Fruit fly (Drosophila melanogaster) whole organism, prepupa: ENCODE data around the gene CG3088.

Source experiments
- CG10631 ChIP-seq: fragments of 200-800 bp; sonication (Bioruptor generic); optimal IDR thresholded peaks from 2 replicates; lab custom pipeline; 2016; ENCODE audit warnings: missing biosample characterization, missing genetic modification characterization
- CG3032 ChIP-seq: fragments of 200-800 bp; optimal IDR thresholded peaks from 2 replicates; lab custom pipeline; 2019; ENCODE audit warnings: missing biosample characterization, mild to moderate bottlenecking, missing genetic modification characterization, moderate library complexity
- CG6163 ChIP-seq: fragments of 200-800 bp; sonication (Bioruptor generic); IDR thresholded peaks from 3 replicates; pipeline ENCODE4 v1.3.6; 2022; ENCODE audit warnings: missing biosample characterization, missing genetic modification characterization
- CG6792 ChIP-seq: fragments of 200-800 bp; sonication (Bioruptor generic); optimal IDR thresholded peaks from 3 replicates; lab custom pipeline; 2016; ENCODE audit warnings: missing biosample characterization, missing genetic modification characterization
- CG8319 ChIP-seq: fragments of 200-800 bp; sonication (Bioruptor generic); optimal IDR thresholded peaks from 3 replicates; lab custom pipeline; 2016; ENCODE audit warnings: missing biosample characterization, missing genetic modification characterization
- CG8632 ChIP-seq: fragments of 200-800 bp; sonication (Bioruptor generic); optimal IDR thresholded peaks from 3 replicates; lab custom pipeline; 2016; ENCODE audit warnings: missing biosample characterization, missing genetic modification characterization
- Ets96B ChIP-seq: fragments of 200-800 bp; optimal IDR thresholded peaks from 2 replicates; lab custom pipeline; 2019; ENCODE audit warnings: missing biosample characterization, mild to moderate bottlenecking, missing genetic modification characterization, moderate library complexity
- Hr4 ChIP-seq: fragments of 200-800 bp; sonication (Bioruptor generic); optimal IDR thresholded peaks from 3 replicates; lab custom pipeline; 2016; ENCODE audit warnings: missing biosample characterization, missing genetic modification characterization
- Lpt ChIP-seq: fragments of 200-800 bp; sonication (Bioruptor generic); optimal IDR thresholded peaks from 3 replicates; lab custom pipeline; 2016; ENCODE audit warnings: missing biosample characterization, missing genetic modification characterization
- Sox15 ChIP-seq: fragments of 200-800 bp; sonication (Bioruptor generic); optimal IDR thresholded peaks from 3 replicates; lab custom pipeline; 2016; ENCODE audit warnings: missing biosample characterization, missing genetic modification characterization
- esn ChIP-seq: fragments of 200-800 bp; sonication (Bioruptor generic); optimal IDR thresholded peaks from 2 replicates; lab custom pipeline; 2016; ENCODE audit warnings: missing biosample characterization, mild to moderate bottlenecking, missing genetic modification characterization, moderate library complexity
- fd85E ChIP-seq: fragments of 200-800 bp; sonication (Bioruptor generic); optimal IDR thresholded peaks from 3 replicates; lab custom pipeline; 2016; ENCODE audit warnings: missing biosample characterization, missing genetic modification characterization
- net ChIP-seq: fragments of 200-800 bp; sonication (Bioruptor generic); optimal IDR thresholded peaks from 3 replicates; lab custom pipeline; 2016; ENCODE audit warnings: missing biosample characterization, missing genetic modification characterization
- spab ChIP-seq: fragments of 200-800 bp; sonication (Bioruptor generic); optimal IDR thresholded peaks from 2 replicates; lab custom pipeline; 2017; ENCODE audit warnings: missing biosample characterization, mild to moderate bottlenecking, missing genetic modification characterization, missing genetic modification reagents

dm6 chr3L:9643762-9644161 is 42.6 kb upstream of the CG3088 start, which contains the start of gene CNMaR:
- TF ChIP-seq CG8632, result no peak
- TF ChIP-seq Lpt, result no peak
- no peak for TF ChIP-seq CG3032 (tag; lab: Kevin White, UChicago)
- no peak for TF ChIP-seq net (GFP tag; lab: Kevin White, UChicago)
- no peak for TF ChIP-seq Hr4 (GFP tag; lab: Kevin White, UChicago)
- no peak for TF ChIP-seq CG10631
- TF ChIP-seq CG6163, result no peak
- TF ChIP-seq esn, result no peak
- TF ChIP-seq CG8319 (GFP tag; lab: Kevin White, UChicago), result no peak
- no peak for TF ChIP-seq spab
- TF ChIP-seq Sox15 (GFP tag; lab: Kevin White, UChicago), result no peak
- no peak for TF ChIP-seq Ets96B
- TF ChIP-seq fd85E (GFP tag; lab: Kevin White, UChicago), result no peak
- TF ChIP-seq CG6792, result no peak
